Fruit fly (Drosophila melanogaster): ENCODE data around the gene spri.
A peak's percentile ranks its signal among the peaks of the same experiment; 100 is the strongest.

Gene spri

DNA sequence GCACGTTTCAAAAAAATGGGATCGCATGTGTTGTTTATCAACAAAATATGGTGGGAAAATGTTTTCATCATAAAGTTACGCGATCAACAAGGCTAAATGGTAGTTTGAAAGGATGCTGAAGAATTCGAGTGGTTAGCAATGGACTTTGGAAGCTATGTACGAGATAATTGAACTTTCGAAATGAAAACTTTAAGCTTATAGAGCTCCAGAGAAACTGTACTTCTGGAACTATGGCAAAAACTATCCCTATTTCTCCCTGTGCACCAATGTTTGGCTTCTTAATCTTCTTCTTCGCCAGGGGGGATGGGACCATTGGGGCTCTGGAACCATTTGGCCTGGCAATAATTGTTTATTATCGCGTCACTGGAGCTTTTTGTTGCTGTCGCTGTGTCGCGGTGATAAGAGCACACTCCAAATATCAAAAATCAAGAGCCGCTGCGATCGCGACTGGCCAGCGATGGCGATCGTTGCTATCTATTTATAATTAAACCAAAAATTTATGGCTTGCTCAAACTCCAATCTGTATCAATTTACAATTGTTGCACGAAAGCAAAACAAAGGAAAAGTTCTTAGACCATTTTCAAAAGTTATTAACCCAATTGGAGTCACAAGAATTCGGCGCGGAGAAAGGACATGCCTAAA is 97.1 kb downstream of the spri start (continued):
- 0 out of 2 replicates have a peak, but pooled peaks have one; percentile 6 for TF ChIP-seq Oaz (GFP tag; IDR thresholded peaks at IDR 0.05)
- TF ChIP-seq tx (GFP tag; optimal IDR thresholded peaks at IDR 0.05) = no peak
- TF ChIP-seq CG9437 (GFP tag; optimal IDR thresholded peaks at IDR 0.05) = no peak
- TF ChIP-seq CG3838 (GFP tag; optimal IDR thresholded peaks at IDR 0.05) = no peak
- TF ChIP-seq Fer2 (tag; optimal IDR thresholded peaks at IDR 0.05) = no peak
- peak; percentile 57 for TF ChIP-seq zfh2 (GFP tag; optimal IDR thresholded peaks at IDR 0.05)
- TF ChIP-seq CG2116 (GFP tag; optimal IDR thresholded peaks at IDR 0.05) = no peak
- no peak for TF ChIP-seq Bgb (GFP tag; IDR thresholded peaks at IDR 0.05; ENCODE audit: partially characterized antibody)
- peak; percentile 53 for TF ChIP-seq CG13296 (GFP tag; optimal IDR thresholded peaks at IDR 0.05)
- TF ChIP-seq CG6654 (GFP tag; optimal IDR thresholded peaks at IDR 0.05) = no peak
- no peak for TF ChIP-seq CG11723 (GFP tag; optimal IDR thresholded peaks at IDR 0.05)
- TF ChIP-seq lbe (GFP tag; optimal IDR thresholded peaks at IDR 0.05) = no peak
- no peak for TF ChIP-seq Tbp (GFP tag; optimal IDR thresholded peaks at IDR 0.05)
- no peak for TF ChIP-seq Side (GFP tag; optimal IDR thresholded peaks at IDR 0.05)
- no peak for TF ChIP-seq MTF-1 (GFP tag; optimal IDR thresholded peaks at IDR 0.05; ENCODE audit: borderline replicate concordance)
- no peak for TF ChIP-seq fru (optimal IDR thresholded peaks at IDR 0.05)
- TF ChIP-seq Dfd (GFP tag; optimal IDR thresholded peaks at IDR 0.05) = no peak
- no peak for TF ChIP-seq insv (GFP tag; optimal IDR thresholded peaks at IDR 0.05)
- peak; percentile 36 for TF ChIP-seq sd (tag; optimal IDR thresholded peaks at IDR 0.05)
- TF ChIP-seq eyg (GFP tag; optimal IDR thresholded peaks at IDR 0.05) = no peak
- no peak for TF ChIP-seq CG33557 (GFP tag; optimal IDR thresholded peaks at IDR 0.05)
- TF ChIP-seq wor (GFP tag; IDR thresholded peaks at IDR 0.05) = no peak
- no peak for TF ChIP-seq CG11560 (tag; IDR thresholded peaks at IDR 0.05)
- peak; percentile 3 for TF ChIP-seq jumu (GFP tag; optimal IDR thresholded peaks at IDR 0.05)
- TF ChIP-seq CG9817 (tag; optimal IDR thresholded peaks at IDR 0.05) = peak; percentile 22
- TF ChIP-seq CG8281 (tag; optimal IDR thresholded peaks at IDR 0.05) = no peak
- no peak for TF ChIP-seq sim (GFP tag; IDR thresholded peaks at IDR 0.05)
- peak; percentile 47 for TF ChIP-seq HHEX (GFP tag; optimal IDR thresholded peaks at IDR 0.05)
- TF ChIP-seq bbx (GFP tag; IDR thresholded peaks at IDR 0.05; ENCODE audit: partially characterized antibody) = no peak
- TF ChIP-seq CG18262 (tag; optimal IDR thresholded peaks at IDR 0.05) = no peak
- TF ChIP-seq NC2α (GFP tag; optimal IDR thresholded peaks at IDR 0.05) = no peak
- TF ChIP-seq al (GFP tag; IDR thresholded peaks at IDR 0.05) = peak; percentile 34; the same call in 1 of the 2 replicates
- peak; percentile 13 for TF ChIP-seq fu2 (GFP tag; optimal IDR thresholded peaks at IDR 0.05)
- TF ChIP-seq CG7839 (tag; optimal IDR thresholded peaks at IDR 0.05) = peak; percentile 57
- TF ChIP-seq knrl (GFP tag; IDR thresholded peaks at IDR 0.05; ENCODE audit: partially characterized antibody) = no peak
- no peak for TF ChIP-seq CrebB (tag; optimal IDR thresholded peaks at IDR 0.05)
- TF ChIP-seq bcd (GFP tag; optimal IDR thresholded peaks at IDR 0.05) = peak; percentile 51
- TF ChIP-seq Bdp1 (GFP tag; optimal IDR thresholded peaks at IDR 0.05) = no peak
- no peak for TF ChIP-seq CG8478 (optimal IDR thresholded peaks at IDR 0.05)
- TF ChIP-seq CG1602 (GFP tag; optimal IDR thresholded peaks at IDR 0.05) = no peak
- TF ChIP-seq CG32767 (GFP tag; IDR thresholded peaks at IDR 0.05) = no peak
- TF ChIP-seq ind (GFP tag; optimal IDR thresholded peaks at IDR 0.05) = peak; percentile 53
- no peak for TF ChIP-seq ase (GFP tag; IDR thresholded peaks at IDR 0.05)
- TF ChIP-seq Eip74EF (GFP tag; optimal IDR thresholded peaks at IDR 0.05) = no peak
- TF ChIP-seq ab (GFP tag; optimal IDR thresholded peaks at IDR 0.05) = no peak
- peak; percentile 73 for TF ChIP-seq Meics (GFP tag; optimal IDR thresholded peaks at IDR 0.05)
- no peak for TF ChIP-seq z (GFP tag; IDR thresholded peaks at IDR 0.05)
- TF ChIP-seq CG2678 (tag; optimal IDR thresholded peaks at IDR 0.05) = peak; percentile 78
- TF ChIP-seq bsh (GFP tag; optimal IDR thresholded peaks at IDR 0.05) = no peak
- no peak for TF ChIP-seq CG7745 (tag; optimal IDR thresholded peaks at IDR 0.05)

Measured in whole organism, embryonic.